Worm (Caenorhabditis elegans): ENCODE results near the gene sym-1.

DNA sequence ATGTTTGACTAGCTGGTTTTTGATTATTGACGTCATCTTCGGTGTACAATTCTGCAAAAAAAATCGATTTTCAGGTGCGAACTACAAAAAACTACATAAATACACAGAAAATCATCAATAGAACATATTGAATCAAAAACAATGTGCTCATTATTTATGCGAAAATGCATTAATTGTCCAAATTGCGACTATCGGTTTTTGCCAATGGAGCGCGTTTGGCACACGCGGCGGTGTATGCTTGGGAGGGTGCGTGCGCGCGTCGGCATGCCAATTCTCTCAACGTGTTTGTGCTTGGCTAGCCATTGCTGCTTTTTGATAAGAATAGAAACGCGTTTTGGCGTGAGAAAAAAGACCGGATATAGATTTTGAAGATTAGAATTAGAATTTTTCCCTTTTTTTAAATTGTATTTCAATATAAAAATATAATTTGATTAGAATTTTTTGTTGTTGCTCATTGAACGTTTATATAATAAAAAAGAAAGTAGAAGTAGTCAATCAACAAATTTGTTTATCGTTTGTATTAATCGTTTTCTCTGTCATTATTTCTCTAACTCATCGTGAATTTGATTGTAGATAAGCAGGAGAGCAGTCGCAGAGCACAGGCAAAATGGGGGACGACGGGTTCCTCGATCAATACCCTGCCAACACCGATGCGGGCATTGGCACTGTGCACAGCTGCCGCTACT, 7.8 kb downstream of the sym-1 start, which contains the start of the genes C44H4.4 and tap-1:
- TF ChIP-seq ceh-18 (tag; optimal IDR thresholded peaks at IDR 0.05) (no peak), pqm-1 (tag; optimal IDR thresholded peaks at IDR 0.05) (no peak), C38D4.7 (GFP tag; optimal IDR thresholded peaks at IDR 0.05) (no peak), hlh-15 (tag; optimal IDR thresholded peaks at IDR 0.05) (no peak)

All from whole organism, late embryonic.